Worm (Caenorhabditis elegans) whole organism, late embryonic: ENCODE results near the gene C02B10.3.
A peak's percentile ranks its signal among the peaks of the same experiment; 100 is the strongest.

Experiments
- C08G9.2 ChIP-seq: sonication (generic microtip); optimal IDR thresholded peaks from 2 replicates; lab custom pipeline; 2016; ENCODE audit warnings: mild to moderate bottlenecking, missing genetic modification characterization, moderate library complexity, missing compliant biosample characterization
- C38D4.7 ChIP-seq: fragments of 200-800 bp; sonication (Bioruptor generic); optimal IDR thresholded peaks from 2 replicates; lab custom pipeline; 2018; ENCODE audit warnings: mild to moderate bottlenecking, missing genetic modification characterization, moderate library complexity, missing compliant biosample characterization
- K02D7.2 ChIP-seq: sonication (generic microtip); optimal IDR thresholded peaks from 2 replicates; lab custom pipeline; 2017; ENCODE audit warnings: mild to moderate bottlenecking, missing genetic modification characterization, missing compliant biosample characterization
- Y22D7AL.16 ChIP-seq: sonication (generic microtip); optimal IDR thresholded peaks from 2 replicates; lab custom pipeline; 2016; ENCODE audit warnings: missing genetic modification characterization, missing compliant biosample characterization
- ceh-18 ChIP-seq: sonication (generic microtip); optimal IDR thresholded peaks from 2 replicates; lab custom pipeline; 2016; ENCODE audit warnings: missing genetic modification characterization, missing compliant biosample characterization
- ceh-19 ChIP-seq: fragments of 200-800 bp; sonication (Bioruptor generic); optimal IDR thresholded peaks from 2 replicates; lab custom pipeline; 2018; ENCODE audit warnings: mild to moderate bottlenecking, missing genetic modification characterization, missing compliant biosample characterization
- ceh-31 ChIP-seq: sonication (generic microtip); optimal IDR thresholded peaks from 2 replicates; lab custom pipeline; 2016; ENCODE audit warnings: missing genetic modification characterization, missing compliant biosample characterization
- ceh-45 ChIP-seq: fragments of 200-800 bp; sonication (Bioruptor generic); IDR thresholded peaks from 2 replicates; pipeline ENCODE4 v1.3.6; 2022; ENCODE audit warnings: missing genetic modification reagents, missing genetic modification characterization, missing compliant biosample characterization
- ceh-48 ChIP-seq: sonication (generic microtip); optimal IDR thresholded peaks from 2 replicates; lab custom pipeline; 2016; ENCODE audit warnings: missing genetic modification characterization, inconsistent platforms, missing compliant biosample characterization
- ceh-6 ChIP-seq: fragments of 200-800 bp; sonication (Bioruptor generic); optimal IDR thresholded peaks from 2 replicates; lab custom pipeline; 2018; ENCODE audit warnings: mild to moderate bottlenecking, missing genetic modification characterization, missing compliant biosample characterization
- dve-1 ChIP-seq: sonication (generic microtip); optimal IDR thresholded peaks from 2 replicates; lab custom pipeline; 2017; ENCODE audit warnings: antibody characterized with exemption, mild to moderate bottlenecking, missing genetic modification characterization, missing compliant biosample characterization
- elt-2 ChIP-seq: sonication (generic microtip); optimal IDR thresholded peaks from 2 replicates; lab custom pipeline; 2016; ENCODE audit warnings: missing genetic modification reagents, missing genetic modification characterization, missing compliant biosample characterization
- elt-4 ChIP-seq: sonication (generic microtip); optimal IDR thresholded peaks from 2 replicates; lab custom pipeline; 2016; ENCODE audit warnings: missing genetic modification characterization, missing compliant biosample characterization
- hlh-15 ChIP-seq: sonication (generic microtip); optimal IDR thresholded peaks from 2 replicates; lab custom pipeline; 2016; ENCODE audit warnings: missing genetic modification characterization, missing compliant biosample characterization
- madf-2 ChIP-seq: sonication (generic microtip); optimal IDR thresholded peaks from 2 replicates; lab custom pipeline; 2017; ENCODE audit warnings: missing genetic modification characterization, missing compliant biosample characterization
- nfya-1 ChIP-seq: sonication (generic microtip); optimal IDR thresholded peaks from 2 replicates; lab custom pipeline; 2017; ENCODE audit warnings: missing genetic modification characterization, mild to moderate bottlenecking, missing compliant biosample characterization, antibody characterized with exemption, moderate library complexity
- pag-3 ChIP-seq: sonication (generic microtip); optimal IDR thresholded peaks from 2 replicates; lab custom pipeline; 2016; ENCODE audit warnings: missing compliant biosample characterization, missing genetic modification characterization, borderline replicate concordance
- pax-1 ChIP-seq: fragments of 150-350 bp; optimal IDR thresholded peaks from 2 replicates; lab custom pipeline; 2014; ENCODE audit warnings: missing biosample characterization, missing genetic modification characterization
- pha-2 ChIP-seq: sonication (generic microtip); optimal IDR thresholded peaks from 2 replicates; lab custom pipeline; 2017; ENCODE audit warnings: mild to moderate bottlenecking, missing genetic modification characterization, missing compliant biosample characterization
- pros-1 ChIP-seq: fragments of 150-350 bp; optimal IDR thresholded peaks from 2 replicates; lab custom pipeline; 2014; ENCODE audit warnings: missing biosample characterization, missing genetic modification reagents, missing genetic modification characterization
- sox-4 ChIP-seq: sonication (generic microtip); optimal IDR thresholded peaks from 2 replicates; lab custom pipeline; 2017; ENCODE audit warnings: mild to moderate bottlenecking, missing genetic modification characterization, inconsistent platforms, missing compliant biosample characterization
- syd-9 ChIP-seq: sonication (generic microtip); optimal IDR thresholded peaks from 2 replicates; lab custom pipeline; 2016; ENCODE audit warnings: mild to moderate bottlenecking, missing genetic modification characterization, moderate library complexity, missing compliant biosample characterization
- tbx-2 ChIP-seq: sonication (generic microtip); optimal IDR thresholded peaks from 2 replicates; lab custom pipeline; 2016; ENCODE audit warnings: missing genetic modification characterization, missing compliant biosample characterization
- unc-3 ChIP-seq, 2 experiments: fragments of 200-800 bp in 1 of 2; sonication (Bioruptor generic) in 1 of 2; sonication (generic microtip) in 1 of 2; conservative IDR thresholded peaks in 1 of 2; optimal IDR thresholded peaks in 1 of 2; 2 replicates each; pipeline versions ENCODE4 v1.3.6 to Lab custom; 2016 to 2022; ENCODE audit warnings: missing compliant biosample characterization in 2 of 2, missing genetic modification characterization in 2 of 2, missing genetic modification reagents in 1 of 2
- unc-42 ChIP-seq: sonication (generic microtip); optimal IDR thresholded peaks from 2 replicates; lab custom pipeline; 2016; ENCODE audit warnings: missing genotype, missing genetic modification characterization, missing compliant biosample characterization
- unc-86 ChIP-seq: sonication (generic microtip); optimal IDR thresholded peaks from 2 replicates; lab custom pipeline; 2016; ENCODE audit warnings: missing genetic modification characterization, missing compliant biosample characterization

C02B10.3 gene

DNA sequence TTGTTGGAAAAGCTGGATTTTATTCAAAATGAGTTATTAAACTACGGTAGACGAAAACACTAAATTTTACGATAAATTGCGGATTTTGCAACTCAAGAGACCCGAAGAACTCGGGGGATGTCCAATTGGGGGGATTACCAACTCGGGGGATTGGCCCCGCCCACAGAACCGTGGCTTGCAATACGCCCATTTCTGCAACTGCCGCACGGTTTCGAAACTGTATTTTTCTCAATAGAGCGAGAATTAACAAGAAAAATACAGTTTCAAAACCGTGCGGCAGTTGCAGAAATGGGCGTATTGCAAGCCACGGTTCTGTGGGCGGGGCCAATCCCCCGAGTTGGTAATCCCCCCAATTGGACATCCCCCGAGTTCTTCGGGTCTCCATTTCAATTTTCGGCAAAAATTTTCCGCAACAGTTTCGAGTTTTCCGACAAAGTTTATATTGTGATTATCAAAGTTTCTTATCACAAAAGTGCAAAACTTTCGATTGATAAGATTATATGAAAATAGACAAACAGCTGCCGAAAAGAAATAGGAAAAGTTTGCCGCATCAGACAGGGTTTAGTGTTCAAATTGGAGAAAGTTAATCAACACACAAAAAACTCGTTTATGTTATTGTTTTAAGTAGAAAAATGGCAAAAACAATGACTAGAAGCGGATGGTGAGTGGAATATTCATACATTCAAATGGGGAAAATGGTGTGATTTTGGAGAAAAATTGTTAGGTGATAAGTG, 13.1 kb downstream of the C02B10.3 start:
- peak; percentile 58 for TF ChIP-seq elt-2 (tag; lab: Kevin White, UChicago)
- TF ChIP-seq tbx-2 (tag; lab: Kevin White, UChicago) = peak; percentile 64
- TF ChIP-seq ceh-31 (tag; lab: Kevin White, UChicago) = peak; percentile 17
- peak; percentile 6 for TF ChIP-seq nfya-1 (tag; lab: Kevin White, UChicago)

DNA sequence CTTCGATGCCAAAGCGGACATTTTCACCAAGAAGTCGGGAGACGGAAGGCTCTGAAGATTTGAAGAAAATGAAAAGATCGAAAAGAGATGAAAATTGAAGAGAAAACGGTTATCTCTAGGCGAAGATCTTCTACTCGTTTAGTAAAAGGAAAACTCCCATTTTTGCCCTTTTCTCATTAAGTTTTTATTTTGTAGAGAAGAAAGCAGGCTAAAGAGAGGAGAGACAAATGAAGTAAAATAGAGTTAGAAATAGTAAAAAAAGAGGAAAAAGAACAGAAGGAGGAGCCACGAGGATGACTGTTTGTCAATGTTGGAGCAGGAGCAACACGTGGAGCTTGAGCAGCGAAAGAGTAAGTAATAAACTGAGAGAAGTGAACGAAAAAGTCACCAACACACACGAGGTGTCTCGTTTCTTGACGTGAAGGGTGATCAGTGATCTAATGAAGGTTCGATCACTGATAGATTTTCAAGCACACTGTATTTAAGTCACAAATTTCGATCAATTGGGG, 14.2 kb downstream of the C02B10.3 start, which contains the start of gene ivd-1:
TSS of gene ivd-1 (minus strand) at position 51 of the 509 bp plus-strand sequence.
- no peak for TF ChIP-seq ceh-48 (tag; lab: Kevin White, UChicago)
- TF ChIP-seq tbx-2 (tag; lab: Kevin White, UChicago) = no peak
- TF ChIP-seq C38D4.7 (GFP tag; lab: Kevin White, UChicago) = no peak
- TF ChIP-seq unc-42 (tag; lab: Kevin White, UChicago) = no peak
- TF ChIP-seq ceh-19 (GFP tag; lab: Kevin White, UChicago) = no peak
- no peak for TF ChIP-seq K02D7.2 (tag; lab: Kevin White, UChicago)
- TF ChIP-seq elt-4 (tag; lab: Kevin White, UChicago) = no peak
- TF ChIP-seq pros-1 (tag; lab: Kevin White, UChicago) = no peak
- no peak for TF ChIP-seq pax-1 (tag; lab: Kevin White, UChicago)
- no peak for TF ChIP-seq nfya-1 (tag; lab: Kevin White, UChicago)
- no peak for TF ChIP-seq ceh-18 (tag; lab: Kevin White, UChicago)
- no peak for TF ChIP-seq syd-9 (tag; lab: Kevin White, UChicago)
- TF ChIP-seq unc-3 (GFP tag; conservative IDR thresholded peaks at IDR 0.05; lab: Robert Waterston, UW) = no peak
- TF ChIP-seq unc-3 (tag; optimal IDR thresholded peaks at IDR 0.05; lab: Kevin White, UChicago) = no peak
- TF ChIP-seq Y22D7AL.16 = no peak
- TF ChIP-seq hlh-15 = no peak
- TF ChIP-seq ceh-6 (GFP tag; lab: Kevin White, UChicago) = no peak
- TF ChIP-seq, all 69 proteins: peak for 0

DNA sequence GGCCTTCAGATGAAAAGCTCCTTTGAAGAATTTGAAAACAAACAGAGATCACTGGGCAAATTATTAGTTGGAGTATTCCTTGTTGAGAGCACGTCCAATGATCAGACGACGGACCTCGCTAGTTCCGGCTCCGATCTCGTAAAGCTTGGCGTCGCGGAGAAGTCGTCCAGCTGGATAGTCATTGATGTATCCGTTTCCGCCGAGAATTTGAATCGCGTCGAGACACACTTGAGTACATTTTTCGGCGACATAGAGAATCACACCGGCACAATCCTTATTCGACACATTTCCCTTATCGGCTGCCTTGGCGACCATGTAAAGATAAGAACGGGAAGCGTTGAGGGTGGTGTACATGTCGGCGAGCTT, 16.1 kb downstream of the C02B10.3 start:
- TF ChIP-seq ceh-48 (tag; lab: Kevin White, UChicago) (no peak), unc-42 (tag; lab: Kevin White, UChicago) (no peak), elt-2 (tag; lab: Kevin White, UChicago) (peak; percentile 25)

DNA sequence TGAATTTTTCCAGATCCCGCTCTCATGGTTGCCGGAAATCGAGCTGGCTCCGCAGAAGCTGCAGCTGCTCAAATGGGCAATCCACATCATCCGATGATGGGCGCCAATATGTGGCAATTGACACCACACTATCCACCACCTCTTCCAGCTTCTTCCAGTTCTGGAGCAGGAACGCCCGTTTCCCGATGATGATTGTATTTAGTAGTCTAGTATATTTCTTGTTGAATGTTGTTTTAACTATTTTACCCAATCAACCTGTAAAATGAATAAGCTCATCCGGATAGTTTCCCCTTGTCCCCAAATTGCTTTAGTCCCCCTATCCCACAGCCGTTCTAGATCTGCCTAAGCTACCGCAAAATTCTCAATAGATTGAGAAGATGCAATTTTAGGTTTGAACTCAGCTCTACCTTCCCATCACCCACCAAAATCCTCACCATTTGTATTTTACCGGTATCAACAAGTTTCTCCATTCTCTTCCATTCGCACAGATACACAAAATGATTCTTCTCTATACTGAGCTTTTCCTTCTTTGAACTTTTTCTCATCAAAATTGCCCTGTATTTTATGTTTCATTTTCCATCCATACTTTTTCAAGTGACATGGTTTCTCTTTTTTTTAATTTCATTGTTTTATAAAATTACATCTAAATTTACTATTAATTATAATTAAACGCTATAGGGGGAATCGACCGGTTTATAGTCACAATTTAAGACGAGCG, 16.7 kb downstream of the C02B10.3 start:
- TF ChIP-seq nfya-1 (tag; lab: Kevin White, UChicago) = no peak

DNA sequence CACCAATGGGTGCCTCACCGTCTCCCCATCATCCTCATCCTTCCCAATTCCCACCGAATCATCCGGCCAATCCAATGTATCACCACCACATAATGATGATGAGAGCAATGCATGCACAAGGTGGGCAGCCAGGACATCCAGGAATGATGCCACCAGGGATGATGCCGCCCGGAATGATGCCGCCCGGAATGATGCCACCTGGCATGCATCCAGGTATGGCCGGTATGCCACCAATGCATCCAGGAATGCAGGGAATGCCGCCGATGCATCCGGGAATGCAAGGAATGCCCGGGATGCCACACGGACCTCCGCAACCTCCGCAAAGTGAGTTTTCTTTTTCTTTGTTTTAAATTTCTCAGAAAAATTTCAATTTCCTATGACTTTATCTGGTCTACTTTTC, 17.3 kb downstream of the C02B10.3 start:
- TF ChIP-seq Y22D7AL.16 (no peak), dve-1 (tag; lab: Kevin White, UChicago) (no peak), ceh-45 (GFP tag; lab: Robert Waterston, UW) (no peak), C08G9.2 (tag; lab: Kevin White, UChicago) (no peak), tbx-2 (tag; lab: Kevin White, UChicago) (no peak), unc-42 (tag; lab: Kevin White, UChicago) (no peak), pha-2 (tag; lab: Kevin White, UChicago) (no peak), syd-9 (tag; lab: Kevin White, UChicago) (no peak), K02D7.2 (tag; lab: Kevin White, UChicago) (no peak), nfya-1 (tag; lab: Kevin White, UChicago) (no peak), C38D4.7 (GFP tag; lab: Kevin White, UChicago) (no peak), madf-2 (no peak), unc-86 (no peak), sox-4 (tag; lab: Kevin White, UChicago) (no peak), elt-4 (tag; lab: Kevin White, UChicago) (no peak), pag-3 (tag; lab: Kevin White, UChicago) (no peak), hlh-15 (no peak)
